Worm (Caenorhabditis elegans) whole organism, L1 larva: ENCODE measurements around the gene F58B4.6.

Experiments
- C16A3.4 ChIP-seq: fragments of 150-350 bp; optimal IDR thresholded peaks from 2 replicates; lab custom pipeline; 2014; ENCODE audit warnings: missing biosample characterization, missing genetic modification characterization
- F16B12.6 ChIP-seq: fragments of 150-350 bp; optimal IDR thresholded peaks from 2 replicates; lab custom pipeline; 2014; ENCODE audit warnings: missing biosample characterization, missing genetic modification characterization
- aly-2 ChIP-seq: fragments of 150-350 bp; optimal IDR thresholded peaks from 2 replicates; lab custom pipeline; 2014; ENCODE audit warnings: missing biosample characterization, missing genetic modification characterization
- ama-1 ChIP-seq: fragments of 150-350 bp; optimal IDR thresholded peaks from 2 replicates; lab custom pipeline; 2014
- blmp-1 ChIP-seq: fragments of 150-350 bp; optimal IDR thresholded peaks from 2 replicates; lab custom pipeline; 2014; ENCODE audit warnings: missing biosample characterization, missing genetic modification characterization
- ceh-82 ChIP-seq, 3 experiments: fragments of 150-350 bp in 1 of 3; sonication (generic microtip) in 2 of 3; optimal IDR thresholded peaks; 2 replicates each; lab custom pipeline; 2014 to 2017; ENCODE audit warnings: missing biosample characterization in 3 of 3, missing genetic modification characterization in 3 of 3
- ceh-88 ChIP-seq: fragments of 200-800 bp; sonication (Bioruptor generic); IDR thresholded peaks from 2 replicates; pipeline ENCODE4 v1.3.6; 2022; ENCODE audit warnings: missing genetic modification characterization, missing compliant biosample characterization
- ces-1 ChIP-seq: fragments of 150-350 bp; optimal IDR thresholded peaks from 2 replicates; lab custom pipeline; 2014; ENCODE audit warnings: missing biosample characterization, missing genetic modification reagents, missing genetic modification characterization
- dsc-1 ChIP-seq: sonication (generic microtip); optimal IDR thresholded peaks from 2 replicates; lab custom pipeline; 2016; ENCODE audit warnings: mild to moderate bottlenecking, missing genetic modification characterization, missing compliant biosample characterization
- efl-1 ChIP-seq, 4 experiments: fragments of 150-350 bp; optimal IDR thresholded peaks in 3 of 4; peaks in 1 of 4; 1 replicate in 1 of 4; 2 replicates in 3 of 4; lab custom pipeline; 2014; ENCODE audit warnings: missing biosample characterization in 2 of 4, missing genetic modification characterization in 2 of 4, missing genetic modification reagents in 2 of 4
- elt-2 ChIP-seq: sonication (generic microtip); optimal IDR thresholded peaks from 2 replicates; lab custom pipeline; 2016; ENCODE audit warnings: missing genetic modification characterization, mild to moderate bottlenecking, inconsistent platforms, missing compliant biosample characterization, missing genetic modification reagents
- elt-3 ChIP-seq, 6 experiments: fragments of 150-350 bp in 1 of 6; sonication (generic microtip); optimal IDR thresholded peaks; 2 replicates each; lab custom pipeline; 2017 to 2018; ENCODE audit warnings: missing biosample characterization in 6 of 6, missing genetic modification characterization in 6 of 6, inconsistent platforms in 1 of 6
- fkh-10 ChIP-seq: sonication (generic microtip); optimal IDR thresholded peaks from 2 replicates; lab custom pipeline; 2017; ENCODE audit warnings: missing biosample characterization, missing genetic modification reagents, missing genetic modification characterization
- fkh-4 ChIP-seq: sonication (generic microtip); optimal IDR thresholded peaks from 2 replicates; lab custom pipeline; 2016; ENCODE audit warnings: missing compliant biosample characterization, missing genetic modification characterization, borderline replicate concordance
- fkh-8 ChIP-seq: sonication (generic microtip); optimal IDR thresholded peaks from 2 replicates; lab custom pipeline; 2016; ENCODE audit warnings: mild to moderate bottlenecking, missing genetic modification characterization, missing compliant biosample characterization
- irx-1 ChIP-seq: sonication (generic microtip); optimal IDR thresholded peaks from 2 replicates; lab custom pipeline; 2016; ENCODE audit warnings: missing genetic modification characterization, missing compliant biosample characterization
- isw-1 ChIP-seq: fragments of 200-800 bp; sonication (Bioruptor generic); IDR thresholded peaks from 2 replicates; pipeline ENCODE4 v1.3.6; 2022; ENCODE audit warnings: missing genetic modification characterization, missing compliant biosample characterization
- lin-14 ChIP-seq: fragments of 200-800 bp; sonication (Bioruptor generic); optimal IDR thresholded peaks from 2 replicates; lab custom pipeline; 2018; ENCODE audit warnings: mild to moderate bottlenecking, missing genetic modification characterization, moderate library complexity, missing compliant biosample characterization
- lin-35 ChIP-seq, 2 experiments: fragments of 150-350 bp; optimal IDR thresholded peaks; 2 replicates each; lab custom pipeline; 2014; ENCODE audit warnings: missing biosample characterization in 2 of 2, missing genetic modification characterization in 2 of 2, missing genetic modification reagents in 2 of 2
- lir-3 ChIP-seq: sonication (generic microtip); optimal IDR thresholded peaks from 2 replicates; lab custom pipeline; 2016; ENCODE audit warnings: mild to moderate bottlenecking, missing genetic modification characterization, moderate library complexity, missing compliant biosample characterization; ENCODE audit not compliant: poor library complexity
- lsy-2 ChIP-seq, 2 experiments: fragments of 150-350 bp; optimal IDR thresholded peaks; 2 replicates each; lab custom pipeline; 2014; ENCODE audit warnings: missing biosample characterization in 2 of 2, missing genetic modification characterization in 2 of 2
- nhr-12 ChIP-seq: sonication (generic microtip); optimal IDR thresholded peaks from 2 replicates; lab custom pipeline; 2017; ENCODE audit warnings: missing biosample characterization, missing genetic modification characterization
- nhr-19 ChIP-seq: fragments of 200-800 bp; sonication (Bioruptor generic); conservative IDR thresholded peaks from 2 replicates; pipeline ENCODE4 v1.3.6; 2022; ENCODE audit warnings: missing genetic modification characterization, missing compliant biosample characterization
- nhr-237 ChIP-seq: fragments of 150-350 bp; optimal IDR thresholded peaks from 2 replicates; lab custom pipeline; 2014; ENCODE audit warnings: missing biosample characterization, missing genetic modification characterization
- nhr-71 ChIP-seq: sonication (generic microtip); optimal IDR thresholded peaks from 2 replicates; lab custom pipeline; 2016; ENCODE audit warnings: mild to moderate bottlenecking, missing genetic modification characterization, moderate library complexity, missing compliant biosample characterization
- nhr-76 ChIP-seq: sonication (generic microtip); optimal IDR thresholded peaks from 2 replicates; lab custom pipeline; 2017; ENCODE audit warnings: missing biosample characterization, missing genetic modification characterization
- nhr-84 ChIP-seq: sonication (generic microtip); optimal IDR thresholded peaks from 2 replicates; lab custom pipeline; 2017; ENCODE audit warnings: missing biosample characterization, missing genetic modification characterization
- pax-3 ChIP-seq: fragments of 200-800 bp; sonication (Bioruptor generic); optimal IDR thresholded peaks from 2 replicates; lab custom pipeline; 2018; ENCODE audit warnings: mild to moderate bottlenecking, missing genetic modification characterization, moderate library complexity, missing compliant biosample characterization
- rnt-1 ChIP-seq: sonication (generic microtip); optimal IDR thresholded peaks from 2 replicates; lab custom pipeline; 2016; ENCODE audit warnings: mild to moderate bottlenecking, missing genetic modification characterization, moderate library complexity, missing compliant biosample characterization
- swsn-7 ChIP-seq: sonication (generic microtip); optimal IDR thresholded peaks from 2 replicates; lab custom pipeline; 2016; ENCODE audit warnings: missing genetic modification characterization, missing compliant biosample characterization
- tbx-2 ChIP-seq: sonication (generic microtip); optimal IDR thresholded peaks from 2 replicates; lab custom pipeline; 2016; ENCODE audit warnings: missing genetic modification characterization, missing compliant biosample characterization
- tlp-1 ChIP-seq: fragments of 150-350 bp; optimal IDR thresholded peaks from 2 replicates; lab custom pipeline; 2014; ENCODE audit warnings: missing biosample characterization, missing genetic modification characterization
- unc-86 ChIP-seq: sonication (generic microtip); optimal IDR thresholded peaks from 2 replicates; lab custom pipeline; 2016; ENCODE audit warnings: missing genetic modification characterization, missing compliant biosample characterization
- unc-98 ChIP-seq: fragments of 200-800 bp; sonication (Bioruptor generic); IDR thresholded peaks from 2 replicates; pipeline ENCODE4 v1.3.6; 2022; ENCODE audit warnings: missing genetic modification characterization, missing compliant biosample characterization
- vab-15 ChIP-seq: sonication (generic microtip); optimal IDR thresholded peaks from 2 replicates; lab custom pipeline; 2017; ENCODE audit warnings: missing genotype, mild to moderate bottlenecking, missing genetic modification characterization, missing compliant biosample characterization
- zag-1 ChIP-seq: fragments of 150-350 bp; optimal IDR thresholded peaks from 2 replicates; lab custom pipeline; 2014; ENCODE audit warnings: missing biosample characterization, missing genetic modification characterization
- ztf-11 ChIP-seq, 2 experiments: sonication (generic microtip); optimal IDR thresholded peaks; 2 replicates each; lab custom pipeline; 2016 to 2017; ENCODE audit warnings: missing genetic modification characterization in 2 of 2, missing biosample characterization in 1 of 2, missing compliant biosample characterization in 1 of 2

The F58B4.6 gene

ce11 chrV:10901125-10901524 is 23.7 kb upstream of the F58B4.6 start, which contains the start of gene spp-16:
Gene spp-16 (minus strand): TSS chrV:10901303.
- no peak for TF ChIP-seq nhr-19
- TF ChIP-seq efl-1 (optimal IDR thresholded peaks at IDR 0.05; lab: Kevin White, UChicago), result no peak
- peak in 1 of 2 experiments; percentile 48 for TF ChIP-seq efl-1 (GFP tag; optimal IDR thresholded peaks at IDR 0.05 in 1 of 2; lab: Kevin White, UChicago)

ce11 chrV:10902682-10903081 is 22.1 kb upstream of the F58B4.6 start, which contains the start of gene F32D8.8:
Gene F32D8.8 (minus strand): TSS chrV:10902782.
- no peak for TF ChIP-seq unc-86 (tag; lab: Kevin White, UChicago)
- TF ChIP-seq fkh-10 (GFP tag; lab: Kevin White, UChicago), result no peak
- TF ChIP-seq ceh-88, result no peak
- no peak for TF ChIP-seq unc-98 (GFP tag; lab: Robert Waterston, UW)
- no peak for TF ChIP-seq elt-3 (tag; optimal IDR thresholded peaks at IDR 0.05; lab: Kevin White, UChicago)
- TF ChIP-seq vab-15 (tag; lab: Kevin White, UChicago), result no peak
- no peak for TF ChIP-seq elt-2
- TF ChIP-seq efl-1 (optimal IDR thresholded peaks at IDR 0.05; lab: Kevin White, UChicago), result no peak
- no peak for TF ChIP-seq efl-1 (GFP tag; optimal IDR thresholded peaks at IDR 0.05 in 1 of 2; lab: Kevin White, UChicago)
- no peak for TF ChIP-seq tlp-1 (tag; lab: Kevin White, UChicago)
- no peak for TF ChIP-seq C16A3.4
- TF ChIP-seq nhr-237 (tag; lab: Kevin White, UChicago), result no peak
- TF ChIP-seq isw-1 (GFP tag; lab: Robert Waterston, UW), result no peak
- TF ChIP-seq dsc-1, result no peak
- TF ChIP-seq F16B12.6 (tag; lab: Kevin White, UChicago), result no peak

DNA sequence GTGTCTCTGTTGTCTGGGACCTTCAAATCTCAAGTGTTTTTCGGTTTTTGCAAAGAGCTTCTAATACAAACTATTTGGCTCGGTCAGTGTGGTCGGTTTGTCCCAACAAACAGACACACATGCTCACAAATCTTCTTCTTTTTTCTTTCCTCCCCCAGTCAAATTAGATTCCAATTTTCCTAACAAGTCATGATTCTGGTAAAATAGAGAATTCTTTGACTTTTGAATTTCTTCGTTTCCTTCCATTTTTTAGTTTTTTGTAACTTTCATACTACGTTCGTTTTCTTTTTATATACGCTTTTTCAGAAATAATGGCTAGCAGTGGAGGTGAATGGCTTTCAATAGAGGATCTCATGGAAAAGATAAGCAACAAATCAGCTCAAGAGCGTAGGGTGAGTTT is 21.1 kb upstream of the F58B4.6 start, which contains the start of gene F32D8.15:
Gene F32D8.15 (plus strand): TSS at position 301 of the 400 bp plus-strand sequence.
- TF ChIP-seq fkh-4 (tag; lab: Kevin White, UChicago), result no peak
- peak; percentile 40 for TF ChIP-seq lin-14 (GFP tag; lab: Kevin White, UChicago)
- TF ChIP-seq ama-1, result no peak
- no peak for TF ChIP-seq fkh-8 (tag; lab: Kevin White, UChicago)
- TF ChIP-seq tbx-2 (tag; lab: Kevin White, UChicago), result no peak
- TF ChIP-seq lsy-2 (tag; optimal IDR thresholded peaks at IDR 0.05; lab: Kevin White, UChicago), result no peak
- no peak for TF ChIP-seq nhr-84 (tag; lab: Kevin White, UChicago)
- TF ChIP-seq dsc-1, result peak; percentile 4
- TF ChIP-seq lir-3 (tag; lab: Kevin White, UChicago), result no peak
- TF ChIP-seq, all 84 proteins: peak for 2

DNA sequence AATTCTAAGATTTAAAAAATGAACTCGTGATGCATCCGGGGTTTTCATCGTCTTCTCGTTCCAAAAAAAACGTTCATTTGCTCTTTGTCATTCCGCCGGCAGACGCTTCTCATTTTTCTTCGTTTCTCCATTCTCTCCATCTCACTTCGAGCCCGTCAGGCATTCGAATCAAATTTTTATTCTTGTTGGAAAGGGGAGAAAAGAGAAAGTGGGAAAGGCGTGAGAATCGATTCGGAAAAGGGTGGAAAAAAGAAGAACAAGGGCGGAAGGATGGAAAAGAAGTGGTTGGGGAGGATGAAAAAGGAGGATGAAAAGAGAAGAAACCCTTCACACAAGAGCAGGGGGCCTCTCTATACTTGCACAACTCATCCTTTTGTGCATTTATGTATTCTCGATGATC is 20.0 kb upstream of the F58B4.6 start:
- peak; percentile 23 for TF ChIP-seq dsc-1
- TF ChIP-seq ces-1 (GFP tag; lab: Kevin White, UChicago), result peak; percentile 14
- TF ChIP-seq ceh-82 (tag; optimal IDR thresholded peaks at IDR 0.05; lab: Kevin White, UChicago), result peak in 1 of 3 experiments; percentile 32
- TF ChIP-seq blmp-1, result peak; percentile 61
- TF ChIP-seq lin-14 (GFP tag; lab: Kevin White, UChicago), result peak; percentile 82
- peak in 1 of 2 experiments; percentile 7 for TF ChIP-seq lsy-2 (tag; optimal IDR thresholded peaks at IDR 0.05; lab: Kevin White, UChicago)
- TF ChIP-seq fkh-10 (GFP tag; lab: Kevin White, UChicago), result peak; percentile 69
- TF ChIP-seq nhr-12 (tag; lab: Kevin White, UChicago), result no peak
- no peak for TF ChIP-seq lir-3 (tag; lab: Kevin White, UChicago)

- TF ChIP-seq zag-1 (tag; lab: Kevin White, UChicago) (no peak), aly-2 (tag; lab: Kevin White, UChicago) (no peak), isw-1 (GFP tag; lab: Robert Waterston, UW) (no peak), lir-3 (tag; lab: Kevin White, UChicago) (no peak), ztf-11 (tag; optimal IDR thresholded peaks at IDR 0.05; lab: Kevin White, UChicago) (no peak), rnt-1 (tag; lab: Kevin White, UChicago) (no peak), fkh-8 (tag; lab: Kevin White, UChicago) (no peak), nhr-71 (no peak), lin-35 (GFP tag; optimal IDR thresholded peaks at IDR 0.05; lab: Kevin White, UChicago) (no peak), ceh-82 (tag; optimal IDR thresholded peaks at IDR 0.05; lab: Kevin White, UChicago) (no peak), ama-1 (no peak), irx-1 (tag; lab: Kevin White, UChicago) (no peak), nhr-76 (no peak), F16B12.6 (tag; lab: Kevin White, UChicago) (no peak), efl-1 (optimal IDR thresholded peaks at IDR 0.05; lab: Kevin White, UChicago) (no peak), efl-1 (GFP tag; optimal IDR thresholded peaks at IDR 0.05 in 1 of 2; lab: Kevin White, UChicago) (no peak), pax-3 (tag; lab: Kevin White, UChicago) (no peak), swsn-7 (tag; lab: Kevin White, UChicago) (no peak), nhr-84 (tag; lab: Kevin White, UChicago) (no peak)
Measured at ce11 chrV:10909071-10909470, 15.8 kb upstream of the F58B4.6 start, which contains the start of gene zzz-1. Gene zzz-1 (minus strand): TSS chrV:10909171.
